Worm (Caenorhabditis elegans) whole organism, L4 larva: ENCODE data around the gene mlp-1.

Experiments used
- F26F4.8 ChIP-seq: fragments of 200-800 bp; sonication (Bioruptor generic); conservative IDR thresholded peaks from 2 replicates; pipeline ENCODE4 v1.3.6; 2022; ENCODE audit warnings: missing genetic modification characterization, missing compliant biosample characterization
- R02D3.7 ChIP-seq: fragments of 150-350 bp; sonication (generic microtip); optimal IDR thresholded peaks from 3 replicates; lab custom pipeline; 2014; ENCODE audit warnings: missing biosample characterization, missing genetic modification characterization
- T20F7.1 ChIP-seq: fragments of 200-800 bp; sonication (Bioruptor generic); optimal IDR thresholded peaks from 2 replicates; lab custom pipeline; 2018; ENCODE audit warnings: mild to moderate bottlenecking, missing genetic modification characterization, missing compliant biosample characterization
- T26A8.4 ChIP-seq: fragments of 200-800 bp; sonication (Bioruptor generic); IDR thresholded peaks from 2 replicates; pipeline ENCODE4 v1.3.6; 2022; ENCODE audit warnings: missing genetic modification characterization, missing compliant biosample characterization
- Y105C5A.15 ChIP-seq: fragments of 200-800 bp; sonication (Bioruptor generic); IDR thresholded peaks from 2 replicates; pipeline ENCODE4 v1.3.6; 2022; ENCODE audit warnings: missing genetic modification characterization, missing compliant biosample characterization
- Y48G9A.11 ChIP-seq: fragments of 200-800 bp; sonication (Bioruptor generic); IDR thresholded peaks from 2 replicates; pipeline ENCODE4 v1.3.6; 2022; ENCODE audit warnings: missing genetic modification reagents, missing genetic modification characterization, missing compliant biosample characterization
- Y5F2A.4 ChIP-seq: fragments of 200-800 bp; sonication (Bioruptor generic); optimal IDR thresholded peaks from 2 replicates; lab custom pipeline; 2018; ENCODE audit warnings: mild to moderate bottlenecking, missing genetic modification characterization, missing compliant biosample characterization
- Y75B8A.6 ChIP-seq: fragments of 200-800 bp; sonication (Bioruptor generic); IDR thresholded peaks from 2 replicates; pipeline ENCODE4 v1.3.6; 2022; ENCODE audit warnings: missing genetic modification reagents, missing genetic modification characterization, missing compliant biosample characterization
- ZK546.5 ChIP-seq, 2 experiments: sonication (generic microtip); optimal IDR thresholded peaks; 2 replicates each; lab custom pipeline; 2017; ENCODE audit warnings: missing biosample characterization in 2 of 2, missing genetic modification characterization in 2 of 2
- aly-2 ChIP-seq: sonication (generic microtip); optimal IDR thresholded peaks from 2 replicates; lab custom pipeline; 2018; ENCODE audit warnings: missing biosample characterization, missing genetic modification characterization
- attf-4 ChIP-seq: sonication (generic microtip); optimal IDR thresholded peaks from 3 replicates; lab custom pipeline; 2017; ENCODE audit warnings: missing biosample characterization, missing genetic modification characterization
- ceh-20 ChIP-seq: fragments of 200-800 bp; sonication (Bioruptor generic); IDR thresholded peaks from 2 replicates; pipeline ENCODE4 v1.3.6; 2022; ENCODE audit warnings: missing genetic modification reagents, missing genetic modification characterization, missing compliant biosample characterization
- daf-12 ChIP-seq: fragments of 150-350 bp; optimal IDR thresholded peaks from 2 replicates; lab custom pipeline; 2014; ENCODE audit warnings: missing biosample characterization, missing genetic modification reagents, missing genetic modification characterization
- daf-19 ChIP-seq: fragments of 200-800 bp; sonication (Bioruptor generic); conservative IDR thresholded peaks from 2 replicates; pipeline ENCODE4 v1.3.6; 2022; ENCODE audit warnings: missing genetic modification characterization, missing compliant biosample characterization
- daf-8 ChIP-seq: fragments of 200-800 bp; sonication (Bioruptor generic); IDR thresholded peaks from 2 replicates; pipeline ENCODE4 v1.3.6; 2022; ENCODE audit warnings: missing genetic modification characterization, missing compliant biosample characterization
- dmd-9 ChIP-seq: fragments of 200-800 bp; sonication (Bioruptor generic); IDR thresholded peaks from 2 replicates; pipeline ENCODE4 v1.3.6; 2022; ENCODE audit warnings: missing genetic modification reagents, missing genetic modification characterization, missing compliant biosample characterization
- dve-1 ChIP-seq: sonication (generic microtip); optimal IDR thresholded peaks from 2 replicates; lab custom pipeline; 2017; ENCODE audit warnings: antibody characterized with exemption, mild to moderate bottlenecking, missing genetic modification characterization, missing compliant biosample characterization; ENCODE audit not compliant: insufficient read depth
- hif-1 ChIP-seq, 2 experiments: sonication (generic microtip); optimal IDR thresholded peaks; 2 replicates each; lab custom pipeline; 2016 to 2017; ENCODE audit warnings: missing compliant biosample characterization in 2 of 2, missing genetic modification characterization in 2 of 2, missing genetic modification reagents in 2 of 2, missing genotype in 2 of 2, mild to moderate bottlenecking in 1 of 2
- hlh-11 ChIP-seq: fragments of 200-800 bp; sonication (Bioruptor generic); optimal IDR thresholded peaks from 2 replicates; lab custom pipeline; 2018; ENCODE audit warnings: mild to moderate bottlenecking, missing genetic modification characterization, missing compliant biosample characterization
- hlh-30 ChIP-seq: sonication (generic microtip); optimal IDR thresholded peaks from 2 replicates; lab custom pipeline; 2017; ENCODE audit warnings: antibody characterized with exemption, mild to moderate bottlenecking, missing genetic modification characterization, missing compliant biosample characterization; ENCODE audit not compliant: insufficient read depth
- hmg-1.1 ChIP-seq: fragments of 200-800 bp; sonication (Bioruptor generic); IDR thresholded peaks from 2 replicates; pipeline ENCODE4 v1.3.6; 2022; ENCODE audit warnings: missing genetic modification reagents, missing genetic modification characterization, missing compliant biosample characterization
- lin-15B ChIP-seq: fragments of 150-350 bp; sonication (generic microtip); optimal IDR thresholded peaks from 3 replicates; lab custom pipeline; 2014; ENCODE audit warnings: missing biosample characterization, missing genetic modification characterization
- lin-29 ChIP-seq: fragments of 200-800 bp; sonication (Bioruptor generic); IDR thresholded peaks from 2 replicates; pipeline ENCODE4 v1.3.6; 2022; ENCODE audit warnings: missing genetic modification reagents, missing genetic modification characterization, missing compliant biosample characterization
- lin-38 ChIP-seq: fragments of 200-800 bp; sonication (Bioruptor generic); IDR thresholded peaks from 2 replicates; pipeline ENCODE4 v1.3.6; 2022; ENCODE audit warnings: missing genetic modification reagents, missing genetic modification characterization, missing compliant biosample characterization
- lir-3 ChIP-seq: sonication (generic microtip); optimal IDR thresholded peaks from 2 replicates; lab custom pipeline; 2016; ENCODE audit warnings: mild to moderate bottlenecking, missing genetic modification characterization, missing compliant biosample characterization
- madf-5 ChIP-seq, 2 experiments: fragments of 200-800 bp; sonication (Bioruptor generic); IDR thresholded peaks; 2 replicates each; pipeline ENCODE4 v1.3.6; 2022; ENCODE audit warnings: missing compliant biosample characterization in 2 of 2, missing genetic modification characterization in 2 of 2
- mdl-1 ChIP-seq, 2 experiments: fragments of 150-350 bp in 1 of 2; sonication (generic microtip) in 1 of 2; optimal IDR thresholded peaks; 2 replicates each; lab custom pipeline; 2014 to 2017; ENCODE audit warnings: missing biosample characterization in 2 of 2, missing genetic modification characterization in 2 of 2
- mdt-29 ChIP-seq: fragments of 200-800 bp; sonication (Bioruptor generic); IDR thresholded peaks from 2 replicates; pipeline ENCODE4 v1.3.6; 2022; ENCODE audit warnings: missing genetic modification reagents, missing genetic modification characterization, missing compliant biosample characterization
- mep-1 ChIP-seq: fragments of 150-350 bp; sonication (generic microtip); optimal IDR thresholded peaks from 3 replicates; lab custom pipeline; 2014; ENCODE audit warnings: missing biosample characterization, missing genetic modification characterization
- mes-2 ChIP-seq: sonication (generic microtip); optimal IDR thresholded peaks from 2 replicates; lab custom pipeline; 2016; ENCODE audit warnings: missing genotype, mild to moderate bottlenecking, missing genetic modification characterization, missing compliant biosample characterization; ENCODE audit not compliant: poor library complexity, severe bottlenecking
- mxl-3 ChIP-seq: fragments of 200-800 bp; sonication (Bioruptor generic); optimal IDR thresholded peaks from 2 replicates; lab custom pipeline; 2018; ENCODE audit warnings: mild to moderate bottlenecking, missing genetic modification characterization, missing compliant biosample characterization
- nhr-102 ChIP-seq: sonication (generic microtip); optimal IDR thresholded peaks from 2 replicates; lab custom pipeline; 2016; ENCODE audit warnings: mild to moderate bottlenecking, missing genetic modification characterization, moderate library complexity, missing compliant biosample characterization
- nhr-41 ChIP-seq: fragments of 200-800 bp; sonication (Bioruptor generic); IDR thresholded peaks from 2 replicates; pipeline ENCODE4 v1.3.6; 2022; ENCODE audit warnings: missing genetic modification reagents, missing genetic modification characterization, missing compliant biosample characterization
- nhr-42 ChIP-seq: fragments of 200-800 bp; sonication (Bioruptor generic); IDR thresholded peaks from 2 replicates; pipeline ENCODE4 v1.3.6; 2022; ENCODE audit warnings: missing genetic modification characterization, missing compliant biosample characterization
- nhr-48 ChIP-seq: sonication (generic microtip); optimal IDR thresholded peaks from 2 replicates; lab custom pipeline; 2016; ENCODE audit warnings: mild to moderate bottlenecking, missing genetic modification characterization, missing compliant biosample characterization
- nhr-6 ChIP-seq: fragments of 150-350 bp; optimal IDR thresholded peaks from 2 replicates; lab custom pipeline; 2014; ENCODE audit warnings: missing biosample characterization, missing genetic modification characterization
- nhr-77 ChIP-seq: fragments of 150-350 bp; optimal IDR thresholded peaks from 2 replicates; lab custom pipeline; 2014; ENCODE audit warnings: missing biosample characterization, missing genetic modification characterization
- pqm-1 ChIP-seq: sonication (generic microtip); optimal IDR thresholded peaks from 2 replicates; lab custom pipeline; 2017; ENCODE audit warnings: missing biosample characterization, missing genetic modification characterization
- saeg-2 ChIP-seq: fragments of 200-800 bp; sonication (Bioruptor generic); IDR thresholded peaks from 2 replicates; pipeline ENCODE4 v1.3.6; 2022; ENCODE audit warnings: missing genetic modification reagents, missing genetic modification characterization, missing compliant biosample characterization
- snpc-1.2 ChIP-seq: fragments of 200-800 bp; sonication (Bioruptor generic); IDR thresholded peaks from 2 replicates; pipeline ENCODE4 v1.3.6; 2022; ENCODE audit warnings: missing genetic modification reagents, missing genetic modification characterization, missing compliant biosample characterization
- spr-3 ChIP-seq: fragments of 200-800 bp; sonication (Bioruptor generic); optimal IDR thresholded peaks from 2 replicates; lab custom pipeline; 2018; ENCODE audit warnings: mild to moderate bottlenecking, missing genetic modification characterization, missing compliant biosample characterization
- tag-97 ChIP-seq: fragments of 200-800 bp; sonication (Bioruptor generic); IDR thresholded peaks from 2 replicates; pipeline ENCODE4 v1.3.6; 2022; ENCODE audit warnings: missing genetic modification characterization, missing compliant biosample characterization
- tra-1 ChIP-seq: fragments of 200-800 bp; sonication (Bioruptor generic); IDR thresholded peaks from 2 replicates; pipeline ENCODE4 v1.3.6; 2022; ENCODE audit warnings: missing genetic modification reagents, missing genetic modification characterization, missing compliant biosample characterization
- vab-7 ChIP-seq: fragments of 200-800 bp; sonication (Bioruptor generic); IDR thresholded peaks from 2 replicates; pipeline ENCODE4 v1.3.6; 2022; ENCODE audit warnings: missing genetic modification reagents, missing genetic modification characterization, missing compliant biosample characterization
- zag-1 ChIP-seq: fragments of 150-350 bp; optimal IDR thresholded peaks from 2 replicates; lab custom pipeline; 2014; ENCODE audit warnings: missing biosample characterization, missing genetic modification characterization
- zfp-3 ChIP-seq: fragments of 200-800 bp; sonication (Bioruptor generic); conservative IDR thresholded peaks from 2 replicates; pipeline ENCODE4 v1.3.6; 2022; ENCODE audit warnings: missing genetic modification reagents, missing genetic modification characterization, missing compliant biosample characterization
- zip-11 ChIP-seq: fragments of 200-800 bp; sonication (Bioruptor generic); IDR thresholded peaks from 2 replicates; pipeline ENCODE4 v1.3.6; 2022; ENCODE audit warnings: missing genetic modification characterization, missing compliant biosample characterization
- zip-2 ChIP-seq: fragments of 150-350 bp; optimal IDR thresholded peaks from 2 replicates; lab custom pipeline; 2014; ENCODE audit warnings: missing biosample characterization, missing genetic modification characterization
- ztf-7 ChIP-seq: fragments of 150-350 bp; optimal IDR thresholded peaks from 2 replicates; lab custom pipeline; 2014; ENCODE audit warnings: missing biosample characterization, missing genetic modification characterization

The mlp-1 gene

ce11 chrIII:5953041-5953912, 21.6 kb downstream of the mlp-1 start (continued):
- no peak for TF ChIP-seq mdl-1 (tag; optimal IDR thresholded peaks at IDR 0.05; lab: Kevin White, UChicago)
- TF ChIP-seq hmg-1.1 (GFP tag; lab: Robert Waterston, UW) = peak; percentile 22; the same call in 1 of the 2 replicates
- no peak for TF ChIP-seq tag-97 (GFP tag; lab: Robert Waterston, UW)
- no peak for TF ChIP-seq Y75B8A.6
- TF ChIP-seq hlh-30 (tag; lab: Kevin White, UChicago) = peak; percentile 27
- peak; percentile 17 for TF ChIP-seq nhr-77 (tag; lab: Kevin White, UChicago)
- TF ChIP-seq Y48G9A.11 (GFP tag; lab: Robert Waterston, UW) = no peak
- no peak for TF ChIP-seq mdt-29 (GFP tag; lab: Robert Waterston, UW)
- peak; percentile 47 for TF ChIP-seq lin-38 (GFP tag; lab: Robert Waterston, UW)
- peak; percentile 75 for TF ChIP-seq nhr-102
- TF ChIP-seq ztf-7 (tag; lab: Kevin White, UChicago) = no peak
- no peak for TF ChIP-seq daf-8 (GFP tag; lab: Robert Waterston, UW)
- TF ChIP-seq Y5F2A.4 = peak; percentile 6
- TF ChIP-seq mep-1 (tag; lab: Kevin White, UChicago) = peak; percentile 43
- TF ChIP-seq hlh-11 (tag; lab: Kevin White, UChicago) = peak; percentile 14
- no peak for TF ChIP-seq tra-1
- TF ChIP-seq daf-12 = no peak
- TF ChIP-seq F26F4.8 (GFP tag; lab: Robert Waterston, UW) = no peak
- no peak for TF ChIP-seq snpc-1.2 (GFP tag; lab: Robert Waterston, UW)
- TF ChIP-seq aly-2 = no peak
- no peak for TF ChIP-seq vab-7 (GFP tag; lab: Robert Waterston, UW)
- TF ChIP-seq lin-29 (GFP tag; lab: Robert Waterston, UW) = no peak
- TF ChIP-seq nhr-41 (GFP tag; lab: Robert Waterston, UW) = no peak
- TF ChIP-seq zag-1 (tag; lab: Kevin White, UChicago) = no peak
- TF ChIP-seq nhr-42 (GFP tag; lab: Robert Waterston, UW) = no peak
- TF ChIP-seq pqm-1 (tag; lab: Kevin White, UChicago) = no peak
- TF ChIP-seq ceh-20 (GFP tag; lab: Robert Waterston, UW) = 0 out of 2 replicates have a peak, but pooled peaks have one; percentile 10
- peak; percentile 14 for TF ChIP-seq nhr-48 (tag; lab: Kevin White, UChicago)
- peak; percentile 36 for TF ChIP-seq mes-2
- TF ChIP-seq R02D3.7 = no peak
- TF ChIP-seq T20F7.1 = peak; percentile 12
- TF ChIP-seq lin-15B (tag; lab: Kevin White, UChicago) = no peak
- peak; percentile 23 for TF ChIP-seq dve-1
- TF ChIP-seq madf-5 (GFP tag; IDR thresholded peaks at IDR 0.05; lab: Robert Waterston, UW) = no peak
- no peak for TF ChIP-seq ZK546.5 (tag; optimal IDR thresholded peaks at IDR 0.05; lab: Kevin White, UChicago)
- TF ChIP-seq daf-19 = no peak
- no peak for TF ChIP-seq attf-4 (tag; lab: Kevin White, UChicago)
- TF ChIP-seq zip-11 (GFP tag; lab: Robert Waterston, UW) = no peak
- TF ChIP-seq mxl-3 (GFP tag; lab: Kevin White, UChicago) = no peak
- TF ChIP-seq zip-2 (tag; lab: Kevin White, UChicago) = no peak
- peak; percentile 72; the same call in 1 of the 2 replicates for TF ChIP-seq T26A8.4 (GFP tag; lab: Robert Waterston, UW)
- TF ChIP-seq hif-1 (tag; optimal IDR thresholded peaks at IDR 0.05; lab: Kevin White, UChicago) = peak in 1 of 2 experiments; percentile 13
- no peak for TF ChIP-seq dmd-9 (GFP tag; lab: Robert Waterston, UW)
- TF ChIP-seq Y105C5A.15 (GFP tag; lab: Robert Waterston, UW) = 0 out of 2 replicates have a peak, but pooled peaks have one; percentile 5
- no peak for TF ChIP-seq nhr-6
- no peak for TF ChIP-seq spr-3 (GFP tag; lab: Kevin White, UChicago)
- TF ChIP-seq zfp-3 (GFP tag; lab: Robert Waterston, UW) = peak; percentile 78; the same call in 1 of the 2 replicates
- TF ChIP-seq saeg-2 (GFP tag; lab: Robert Waterston, UW) = no peak
- no peak for TF ChIP-seq lir-3
